Fruit fly (Drosophila melanogaster): ENCODE results near the gene CG5078.

DNA sequence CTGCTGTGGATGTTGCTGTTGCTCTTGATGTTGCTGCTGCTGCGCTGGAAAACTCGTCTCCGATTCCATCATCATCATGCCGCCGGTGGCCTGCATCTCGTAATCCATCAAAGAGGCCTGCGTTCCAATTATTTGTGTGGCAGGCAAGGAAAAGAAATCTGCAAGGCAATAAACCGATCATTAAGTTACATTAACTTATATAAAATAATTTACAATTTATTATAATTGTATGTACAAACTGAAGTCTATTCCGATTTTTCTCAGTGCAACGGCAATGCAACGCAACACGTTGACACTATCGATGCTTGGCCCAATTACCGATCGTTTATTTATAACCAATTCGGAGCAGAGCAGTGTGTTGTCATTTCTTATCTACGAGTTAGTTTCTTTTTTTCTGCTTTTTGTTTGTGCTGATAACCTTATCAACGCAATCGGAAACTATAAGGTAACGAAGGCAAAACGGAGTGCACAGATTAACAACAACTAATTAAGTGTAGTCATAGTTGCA lies 34.8 kb upstream of the CG5078 start:
- TF ChIP-seq CG8478 (optimal IDR thresholded peaks at IDR 0.05) (no peak), CTCF (optimal IDR thresholded peaks at IDR 0.05) (no peak)
